Worm (Caenorhabditis elegans) whole organism, mixed stage, embryonic: ENCODE data around the gene Y67D8C.2.

Experiments used
- drap-1 ChIP-seq: fragments of 200-800 bp; sonication (Bioruptor generic); optimal IDR thresholded peaks from 3 replicates; lab custom pipeline; 2018; ENCODE audit warnings: mild to moderate bottlenecking, missing genetic modification characterization, missing compliant biosample characterization
- elt-1 ChIP-seq: sonication (generic microtip); optimal IDR thresholded peaks from 2 replicates; lab custom pipeline; 2017; ENCODE audit warnings: missing genetic modification characterization, mild to moderate bottlenecking, missing compliant biosample characterization, antibody characterized with exemption, moderate library complexity, borderline replicate concordance; ENCODE audit not compliant: insufficient read depth
- elt-3 ChIP-seq: fragments of 150-350 bp; optimal IDR thresholded peaks from 2 replicates; lab custom pipeline; 2014; ENCODE audit warnings: missing biosample characterization, missing genetic modification characterization
- lin-13 ChIP-seq: fragments of 150-350 bp; optimal IDR thresholded peaks from 2 replicates; lab custom pipeline; 2014; ENCODE audit warnings: missing biosample characterization, missing genetic modification characterization
- mep-1 ChIP-seq: fragments of 150-350 bp; optimal IDR thresholded peaks from 2 replicates; lab custom pipeline; 2017; ENCODE audit warnings: missing biosample characterization, missing genetic modification reagents, missing genetic modification characterization, inconsistent platforms
- nhr-237 ChIP-seq: fragments of 150-350 bp; optimal IDR thresholded peaks from 2 replicates; lab custom pipeline; 2014; ENCODE audit warnings: missing biosample characterization, missing genetic modification characterization
- nhr-28 ChIP-seq: fragments of 150-350 bp; optimal IDR thresholded peaks from 2 replicates; lab custom pipeline; 2014; ENCODE audit warnings: missing biosample characterization, missing genetic modification characterization
- nhr-76 ChIP-seq: sonication (generic microtip); optimal IDR thresholded peaks from 2 replicates; lab custom pipeline; 2017; ENCODE audit warnings: missing biosample characterization, missing genetic modification characterization
- pha-4 ChIP-seq: fragments of 150-350 bp; optimal IDR thresholded peaks from 2 replicates; lab custom pipeline; 2018; ENCODE audit warnings: missing biosample characterization, missing genetic modification reagents, missing genetic modification characterization
- sem-2 ChIP-seq: fragments of 200-800 bp; sonication (Bioruptor generic); optimal IDR thresholded peaks from 2 replicates; lab custom pipeline; 2018; ENCODE audit warnings: mild to moderate bottlenecking, missing genetic modification characterization, missing compliant biosample characterization
- snpc-4 ChIP-seq: fragments of 150-350 bp; optimal IDR thresholded peaks from 2 replicates; lab custom pipeline; 2014; ENCODE audit warnings: missing biosample characterization, missing genetic modification characterization
- unc-39 ChIP-seq: fragments of 150-350 bp; optimal IDR thresholded peaks from 2 replicates; lab custom pipeline; 2014; ENCODE audit warnings: missing biosample characterization, missing genetic modification characterization
- unc-62 ChIP-seq: fragments of 150-350 bp; optimal IDR thresholded peaks from 2 replicates; lab custom pipeline; 2014; ENCODE audit warnings: missing biosample characterization, missing genetic modification reagents, missing genetic modification characterization
- ztf-11 ChIP-seq: fragments of 150-350 bp; optimal IDR thresholded peaks from 2 replicates; lab custom pipeline; 2014; ENCODE audit warnings: missing biosample characterization, missing genetic modification characterization

ce11 chrIV:3092978-3093377 lies 20.9 kb downstream of the Y67D8C.2 start:
- no peak for TF ChIP-seq ztf-11 (tag; lab: Kevin White, UChicago)
- no peak for TF ChIP-seq elt-1
- TF ChIP-seq snpc-4 (tag; lab: Kevin White, UChicago): no peak
- TF ChIP-seq elt-3 (tag; lab: Kevin White, UChicago): no peak
- no peak for TF ChIP-seq unc-62 (GFP tag; lab: Kevin White, UChicago)
- no peak for TF ChIP-seq nhr-237
- no peak for TF ChIP-seq sem-2
- TF ChIP-seq nhr-76 (tag; lab: Kevin White, UChicago): no peak
- TF ChIP-seq lin-13 (tag; lab: Kevin White, UChicago): no peak
- no peak for TF ChIP-seq mep-1 (tag; lab: Kevin White, UChicago)
- TF ChIP-seq nhr-28 (tag; lab: Kevin White, UChicago): no peak
- no peak for TF ChIP-seq drap-1
- no peak for TF ChIP-seq unc-39
- TF ChIP-seq pha-4 (tag; lab: Kevin White, UChicago): no peak
